Worm (Caenorhabditis elegans) whole organism, early embryonic: Measurements from ENCODE around the gene C25E10.5.

Experiments
- B0310.2 ChIP-seq: sonication (generic microtip); optimal IDR thresholded peaks from 2 replicates; lab custom pipeline; 2016; ENCODE audit warnings: mild to moderate bottlenecking, missing genetic modification characterization, missing compliant biosample characterization
- F13C5.2 ChIP-seq: sonication (generic microtip); optimal IDR thresholded peaks from 2 replicates; lab custom pipeline; 2017; ENCODE audit warnings: mild to moderate bottlenecking, missing genetic modification characterization, inconsistent platforms, missing compliant biosample characterization
- aly-1 ChIP-seq: sonication (generic microtip); optimal IDR thresholded peaks from 2 replicates; lab custom pipeline; 2016; ENCODE audit warnings: missing genetic modification characterization, missing compliant biosample characterization
- ama-1 ChIP-seq: fragments of 150-350 bp; optimal IDR thresholded peaks from 2 replicates; lab custom pipeline; 2014
- ceh-13 ChIP-seq: fragments of 200-800 bp; sonication (Bioruptor generic); optimal IDR thresholded peaks from 2 replicates; lab custom pipeline; 2018; ENCODE audit warnings: mild to moderate bottlenecking, missing genetic modification characterization, missing compliant biosample characterization
- ceh-36 ChIP-seq: sonication (generic microtip); optimal IDR thresholded peaks from 2 replicates; lab custom pipeline; 2016; ENCODE audit warnings: missing genetic modification characterization, inconsistent platforms, missing compliant biosample characterization
- ets-7 ChIP-seq: sonication (generic microtip); optimal IDR thresholded peaks from 2 replicates; lab custom pipeline; 2016; ENCODE audit warnings: missing genotype, missing genetic modification characterization, missing compliant biosample characterization
- flt-1 ChIP-seq: fragments of 200-800 bp; sonication (Bioruptor generic); IDR thresholded peaks from 2 replicates; pipeline ENCODE4 v1.3.6; 2022; ENCODE audit warnings: missing genetic modification characterization, missing compliant biosample characterization
- hmbx-1 ChIP-seq: sonication (generic microtip); optimal IDR thresholded peaks from 2 replicates; lab custom pipeline; 2016; ENCODE audit warnings: mild to moderate bottlenecking, missing genetic modification characterization, missing compliant biosample characterization
- hmg-4 ChIP-seq: fragments of 200-800 bp; sonication (Bioruptor generic); optimal IDR thresholded peaks from 2 replicates; lab custom pipeline; 2018; ENCODE audit warnings: mild to moderate bottlenecking, missing genetic modification characterization, missing compliant biosample characterization
- hnd-1 ChIP-seq: sonication (generic microtip); optimal IDR thresholded peaks from 2 replicates; lab custom pipeline; 2016; ENCODE audit warnings: missing genetic modification characterization, missing compliant biosample characterization
- pes-1 ChIP-seq: fragments of 200-800 bp; sonication (Bioruptor generic); IDR thresholded peaks from 2 replicates; pipeline ENCODE4 v1.3.6; 2022; ENCODE audit warnings: missing genetic modification reagents, missing genetic modification characterization, missing compliant biosample characterization
- scrt-1 ChIP-seq: fragments of 200-800 bp; sonication (Bioruptor generic); IDR thresholded peaks from 2 replicates; pipeline ENCODE4 v1.3.6; 2022; ENCODE audit warnings: missing genetic modification characterization, missing compliant biosample characterization
- sea-1 ChIP-seq: fragments of 200-800 bp; sonication (Bioruptor generic); conservative IDR thresholded peaks from 2 replicates; pipeline ENCODE4 v1.3.6; 2022; ENCODE audit warnings: missing genetic modification characterization, missing compliant biosample characterization
- tbx-11 ChIP-seq: fragments of 200-800 bp; sonication (Bioruptor generic); IDR thresholded peaks from 2 replicates; pipeline ENCODE4 v1.3.6; 2022; ENCODE audit warnings: missing genetic modification characterization, missing compliant biosample characterization
- tbx-37 ChIP-seq: fragments of 200-800 bp; sonication (Bioruptor generic); conservative IDR thresholded peaks from 2 replicates; pipeline ENCODE4 v1.3.6; 2022; ENCODE audit warnings: missing genetic modification reagents, missing genetic modification characterization, missing compliant biosample characterization
- tra-4 ChIP-seq: sonication (generic microtip); optimal IDR thresholded peaks from 2 replicates; lab custom pipeline; 2017; ENCODE audit warnings: missing genetic modification characterization, missing compliant biosample characterization

The C25E10.5 gene

ce11 chrV:9035685-9036084, 5.3 kb downstream of the C25E10.5 start, which contains the start of gene srsx-34:
Gene srsx-34, plus strand, starts transcription at chrV:9035985.
- no peak for TF ChIP-seq aly-1
- TF ChIP-seq hmg-4 = no peak
- no peak for TF ChIP-seq tra-4
- no peak for TF ChIP-seq tbx-11
- TF ChIP-seq ceh-13 = no peak
- no peak for TF ChIP-seq ama-1 (lab: Kevin White, UChicago)
- TF ChIP-seq flt-1 = no peak
- no peak for TF ChIP-seq tbx-37 (GFP tag; lab: Robert Waterston, UW)
- TF ChIP-seq scrt-1 (GFP tag; lab: Robert Waterston, UW) = no peak
- TF ChIP-seq ceh-36 (tag; lab: Kevin White, UChicago) = no peak
- no peak for TF ChIP-seq F13C5.2 (tag; lab: Kevin White, UChicago)
- no peak for TF ChIP-seq ets-7
- no peak for TF ChIP-seq hnd-1 (tag; lab: Kevin White, UChicago)
- no peak for TF ChIP-seq hmbx-1 (tag; lab: Kevin White, UChicago)
- no peak for TF ChIP-seq sea-1
- no peak for TF ChIP-seq B0310.2 (tag; lab: Kevin White, UChicago)

ce11 chrV:9041030-9041429, 10.7 kb downstream of the C25E10.5 start, which contains the start of gene cyp-33B1:
Gene cyp-33B1, plus strand, starts transcription at chrV:9041330.
- TF ChIP-seq sea-1 (no peak), ama-1 (lab: Kevin White, UChicago) (no peak)

- TF ChIP-seq tbx-37 (GFP tag; lab: Robert Waterston, UW) (no peak), hnd-1 (tag; lab: Kevin White, UChicago) (no peak), hmbx-1 (tag; lab: Kevin White, UChicago) (no peak), flt-1 (no peak), tbx-11 (no peak), sea-1 (no peak), scrt-1 (GFP tag; lab: Robert Waterston, UW) (no peak), ceh-36 (tag; lab: Kevin White, UChicago) (no peak)
Observed at ce11 chrV:9044871-9045270, 14.5 kb downstream of the C25E10.5 start, which contains the start of gene nhr-30. Gene nhr-30, plus strand, starts transcription at chrV:9045171.

ce11 chrV:9047555-9048049, 17.3 kb downstream of the C25E10.5 start, which contains the start of gene C25E10.17:
Gene C25E10.17, minus strand, starts transcription at chrV:9047605.
- TF ChIP-seq flt-1 = no peak
- TF ChIP-seq pes-1 (GFP tag; lab: Robert Waterston, UW) = no peak
- TF ChIP-seq aly-1 = no peak
- TF ChIP-seq ceh-13 = no peak
- no peak for TF ChIP-seq tbx-11
- no peak for TF ChIP-seq hmbx-1 (tag; lab: Kevin White, UChicago)
- no peak for TF ChIP-seq F13C5.2 (tag; lab: Kevin White, UChicago)
- no peak for TF ChIP-seq hmg-4
- TF ChIP-seq ama-1 (lab: Kevin White, UChicago) = no peak

- TF ChIP-seq hmbx-1 (tag; lab: Kevin White, UChicago) = no peak
- TF ChIP-seq ama-1 (lab: Kevin White, UChicago) = no peak
- no peak for TF ChIP-seq ets-7
- no peak for TF ChIP-seq aly-1
- TF ChIP-seq F13C5.2 (tag; lab: Kevin White, UChicago) = no peak
- TF ChIP-seq tbx-37 (GFP tag; lab: Robert Waterston, UW) = no peak
- TF ChIP-seq pes-1 (GFP tag; lab: Robert Waterston, UW) = no peak
- no peak for TF ChIP-seq scrt-1 (GFP tag; lab: Robert Waterston, UW)
- TF ChIP-seq sea-1 = no peak
- no peak for TF ChIP-seq tra-4
- TF ChIP-seq ceh-36 (tag; lab: Kevin White, UChicago) = no peak
Observed at ce11 chrV:9049271-9049670, 18.9 kb downstream of the C25E10.5 start.

- TF ChIP-seq hmbx-1 (tag; lab: Kevin White, UChicago) (no peak), ceh-13 (no peak)
Observed at ce11 chrV:9051100-9051499, 20.8 kb downstream of the C25E10.5 start, which contains the start of gene C25E10.7. Gene C25E10.7, minus strand, starts transcription at chrV:9051200.

ce11 chrV:9053235-9053634, 22.9 kb downstream of the C25E10.5 start:
- no peak for TF ChIP-seq ceh-13
- TF ChIP-seq tra-4 = no peak
- TF ChIP-seq ceh-36 (tag; lab: Kevin White, UChicago) = no peak
- no peak for TF ChIP-seq ama-1 (lab: Kevin White, UChicago)
- no peak for TF ChIP-seq tbx-37 (GFP tag; lab: Robert Waterston, UW)
- TF ChIP-seq pes-1 (GFP tag; lab: Robert Waterston, UW) = no peak
- no peak for TF ChIP-seq tbx-11
- TF ChIP-seq sea-1 = no peak
- no peak for TF ChIP-seq ets-7
- TF ChIP-seq hnd-1 (tag; lab: Kevin White, UChicago) = no peak
- TF ChIP-seq scrt-1 (GFP tag; lab: Robert Waterston, UW) = no peak
- TF ChIP-seq aly-1 = no peak
- no peak for TF ChIP-seq flt-1
- no peak for TF ChIP-seq F13C5.2 (tag; lab: Kevin White, UChicago)

- no peak for TF ChIP-seq ama-1 (lab: Kevin White, UChicago)
- no peak for TF ChIP-seq hmg-4
- TF ChIP-seq flt-1 = no peak
- TF ChIP-seq ets-7 = no peak
- TF ChIP-seq tbx-11 = no peak
- TF ChIP-seq tbx-37 (GFP tag; lab: Robert Waterston, UW) = no peak
- no peak for TF ChIP-seq hmbx-1 (tag; lab: Kevin White, UChicago)
- no peak for TF ChIP-seq B0310.2 (tag; lab: Kevin White, UChicago)
- TF ChIP-seq ceh-13 = no peak
Observed at ce11 chrV:9053969-9054368, 23.6 kb downstream of the C25E10.5 start, which contains the start of gene C25E10.8. Gene C25E10.8, minus strand, starts transcription at chrV:9054069.

- TF ChIP-seq ets-7 = no peak
- no peak for TF ChIP-seq hmg-4
- TF ChIP-seq ceh-36 (tag; lab: Kevin White, UChicago) = no peak
- no peak for TF ChIP-seq scrt-1 (GFP tag; lab: Robert Waterston, UW)
- TF ChIP-seq tra-4 = no peak
- no peak for TF ChIP-seq flt-1
- TF ChIP-seq ama-1 (lab: Kevin White, UChicago) = no peak
- no peak for TF ChIP-seq hnd-1 (tag; lab: Kevin White, UChicago)
- no peak for TF ChIP-seq tbx-37 (GFP tag; lab: Robert Waterston, UW)
- TF ChIP-seq tbx-11 = no peak
- TF ChIP-seq pes-1 (GFP tag; lab: Robert Waterston, UW) = no peak
Observed at ce11 chrV:9054771-9055170, 24.4 kb downstream of the C25E10.5 start, which contains the start of gene swm-1. Gene swm-1, minus strand, starts transcription at chrV:9054871.
